Worm (Caenorhabditis elegans) whole organism, young adult: ENCODE results near the gene F39D8.3.
A peak's percentile ranks its signal among the peaks of the same experiment; 100 is the strongest.

ENCODE experiments used
- B0261.1 ChIP-seq: sonication (generic microtip); optimal IDR thresholded peaks from 2 replicates; lab custom pipeline; 2016; ENCODE audit warnings: mild to moderate bottlenecking, missing genetic modification characterization, moderate library complexity, missing compliant biosample characterization
- D2030.7 ChIP-seq: fragments of 200-800 bp; sonication (Bioruptor generic); IDR thresholded peaks from 2 replicates; pipeline ENCODE4 v1.3.6; 2022; ENCODE audit warnings: missing genetic modification reagents, missing genetic modification characterization, missing compliant biosample characterization
- F10E7.11 ChIP-seq: sonication (generic microtip); optimal IDR thresholded peaks from 2 replicates; lab custom pipeline; 2017; ENCODE audit warnings: mild to moderate bottlenecking, missing genetic modification characterization, moderate library complexity, missing compliant biosample characterization
- F52B5.7 ChIP-seq: sonication (generic microtip); optimal IDR thresholded peaks from 2 replicates; lab custom pipeline; 2016; ENCODE audit warnings: mild to moderate bottlenecking, missing genetic modification characterization, missing compliant biosample characterization
- F57A8.1 ChIP-seq: fragments of 200-800 bp; sonication (Bioruptor generic); optimal IDR thresholded peaks from 2 replicates; lab custom pipeline; 2018; ENCODE audit warnings: mild to moderate bottlenecking, missing genetic modification characterization, moderate library complexity, missing compliant biosample characterization
- F57C9.4 ChIP-seq: sonication (generic microtip); optimal IDR thresholded peaks from 2 replicates; lab custom pipeline; 2017; ENCODE audit warnings: mild to moderate bottlenecking, missing genetic modification characterization, missing compliant biosample characterization
- T26A5.8 ChIP-seq: sonication (generic microtip); optimal IDR thresholded peaks from 2 replicates; lab custom pipeline; 2016; ENCODE audit warnings: missing genetic modification characterization, missing compliant biosample characterization
- Y56A3A.18 ChIP-seq: fragments of 200-800 bp; sonication (Bioruptor generic); IDR thresholded peaks from 2 replicates; pipeline ENCODE4 v1.3.6; 2022; ENCODE audit warnings: missing genetic modification reagents, missing genetic modification characterization, missing compliant biosample characterization
- Y95B8A.8 ChIP-seq: fragments of 200-800 bp; sonication (Bioruptor generic); IDR thresholded peaks from 2 replicates; pipeline ENCODE4 v1.3.6; 2022; ENCODE audit warnings: missing genetic modification reagents, missing genetic modification characterization, missing compliant biosample characterization
- ZK185.1 ChIP-seq: sonication (generic microtip); optimal IDR thresholded peaks from 2 replicates; lab custom pipeline; 2016; ENCODE audit warnings: mild to moderate bottlenecking, missing genetic modification characterization, missing compliant biosample characterization; ENCODE audit not compliant: poor library complexity, severe bottlenecking
- aptf-2 ChIP-seq: fragments of 200-800 bp; sonication (Bioruptor generic); conservative IDR thresholded peaks from 2 replicates; pipeline ENCODE4 v1.3.6; 2022; ENCODE audit warnings: missing genetic modification reagents, missing genetic modification characterization, missing compliant biosample characterization
- aptf-3 ChIP-seq: fragments of 200-800 bp; sonication (Bioruptor generic); IDR thresholded peaks from 2 replicates; pipeline ENCODE4 v1.3.6; 2022; ENCODE audit warnings: missing genetic modification characterization, missing compliant biosample characterization
- bed-2 ChIP-seq: fragments of 200-800 bp; sonication (Bioruptor generic); IDR thresholded peaks from 2 replicates; pipeline ENCODE4 v1.3.6; 2022; ENCODE audit warnings: missing genetic modification reagents, missing genetic modification characterization, missing compliant biosample characterization
- ccch-3 ChIP-seq: fragments of 200-800 bp; sonication (Bioruptor generic); optimal IDR thresholded peaks from 2 replicates; lab custom pipeline; 2018; ENCODE audit warnings: mild to moderate bottlenecking, missing genetic modification characterization, missing compliant biosample characterization
- cebp-1 ChIP-seq, 2 experiments: fragments of 200-800 bp in 1 of 2; sonication (Bioruptor generic) in 1 of 2; sonication (generic microtip) in 1 of 2; IDR thresholded peaks in 1 of 2; optimal IDR thresholded peaks in 1 of 2; 2 replicates each; pipeline versions ENCODE4 v1.3.6 to Lab custom; 2017 to 2022; ENCODE audit warnings: missing compliant biosample characterization in 2 of 2, missing genetic modification characterization in 2 of 2, mild to moderate bottlenecking in 1 of 2, missing genetic modification reagents in 1 of 2, moderate library complexity in 1 of 2
- die-1 ChIP-seq: sonication (generic microtip); optimal IDR thresholded peaks from 2 replicates; lab custom pipeline; 2016; ENCODE audit warnings: missing genotype, mild to moderate bottlenecking, missing genetic modification characterization, missing compliant biosample characterization
- egl-18 ChIP-seq: fragments of 200-800 bp; sonication (Bioruptor generic); IDR thresholded peaks from 2 replicates; pipeline ENCODE4 v1.3.6; 2022; ENCODE audit warnings: missing genetic modification reagents, missing genetic modification characterization, missing compliant biosample characterization
- egrh-3 ChIP-seq: fragments of 200-800 bp; sonication (Bioruptor generic); IDR thresholded peaks from 2 replicates; pipeline ENCODE4 v1.3.6; 2022; ENCODE audit warnings: missing genetic modification reagents, missing genetic modification characterization, missing compliant biosample characterization
- fkh-3 ChIP-seq: sonication (generic microtip); optimal IDR thresholded peaks from 2 replicates; lab custom pipeline; 2016; ENCODE audit warnings: mild to moderate bottlenecking, missing genetic modification characterization, missing compliant biosample characterization
- hmg-1.2 ChIP-seq: fragments of 200-800 bp; sonication (Bioruptor generic); IDR thresholded peaks from 2 replicates; pipeline ENCODE4 v1.3.6; 2022; ENCODE audit warnings: missing genetic modification reagents, missing genetic modification characterization, missing compliant biosample characterization
- lag-1 ChIP-seq: fragments of 200-800 bp; sonication (Bioruptor generic); IDR thresholded peaks from 2 replicates; pipeline ENCODE4 v1.3.6; 2022; ENCODE audit warnings: missing genetic modification reagents, missing genetic modification characterization, missing compliant biosample characterization
- lin-26 ChIP-seq: fragments of 200-800 bp; sonication (Bioruptor generic); IDR thresholded peaks from 2 replicates; pipeline ENCODE4 v1.3.6; 2022; ENCODE audit warnings: missing genetic modification reagents, missing genetic modification characterization, missing compliant biosample characterization
- lin-40 ChIP-seq: sonication (generic microtip); optimal IDR thresholded peaks from 2 replicates; lab custom pipeline; 2016; ENCODE audit warnings: missing genetic modification characterization, mild to moderate bottlenecking, missing compliant biosample characterization, missing genotype, missing genetic modification reagents
- lin-54 ChIP-seq: fragments of 200-800 bp; sonication (Bioruptor generic); optimal IDR thresholded peaks from 2 replicates; lab custom pipeline; 2018; ENCODE audit warnings: mild to moderate bottlenecking, missing genetic modification characterization, missing compliant biosample characterization
- madf-8 ChIP-seq: fragments of 200-800 bp; sonication (Bioruptor generic); conservative IDR thresholded peaks from 2 replicates; pipeline ENCODE4 v1.3.6; 2022; ENCODE audit warnings: missing genetic modification reagents, missing genetic modification characterization, missing compliant biosample characterization
- mcd-1 ChIP-seq: fragments of 200-800 bp; sonication (Bioruptor generic); IDR thresholded peaks from 2 replicates; pipeline ENCODE4 v1.3.6; 2022; ENCODE audit warnings: missing genetic modification reagents, missing genetic modification characterization, missing compliant biosample characterization
- mel-28 ChIP-seq: sonication (generic microtip); optimal IDR thresholded peaks from 2 replicates; lab custom pipeline; 2016; ENCODE audit warnings: borderline replicate concordance, mild to moderate bottlenecking, missing genetic modification characterization, missing compliant biosample characterization
- mxl-1 ChIP-seq: sonication (generic microtip); optimal IDR thresholded peaks from 2 replicates; lab custom pipeline; 2016; ENCODE audit warnings: missing genetic modification characterization, missing compliant biosample characterization
- nfya-2 ChIP-seq: fragments of 200-800 bp; sonication (Bioruptor generic); IDR thresholded peaks from 2 replicates; pipeline ENCODE4 v1.3.6; 2022; ENCODE audit warnings: missing genetic modification reagents, missing genetic modification characterization, missing compliant biosample characterization
- nfyb-1 ChIP-seq: fragments of 200-800 bp; sonication (Bioruptor generic); IDR thresholded peaks from 2 replicates; pipeline ENCODE4 v1.3.6; 2022; ENCODE audit warnings: missing genetic modification reagents, missing genetic modification characterization, missing compliant biosample characterization
- nhr-80 ChIP-seq: sonication (generic microtip); optimal IDR thresholded peaks from 2 replicates; lab custom pipeline; 2016; ENCODE audit warnings: missing genetic modification characterization, missing compliant biosample characterization
- rec-8 ChIP-seq, 2 experiments: sonication (generic microtip); optimal IDR thresholded peaks; 2 replicates each; lab custom pipeline; 2016; ENCODE audit warnings: mild to moderate bottlenecking in 2 of 2, missing genetic modification characterization in 2 of 2, missing genetic modification reagents in 2 of 2, missing genotype in 2 of 2, missing biosample characterization in 1 of 2, missing compliant biosample characterization in 1 of 2, moderate library complexity in 1 of 2
- snpc-3.4 ChIP-seq: sonication (generic microtip); optimal IDR thresholded peaks from 2 replicates; lab custom pipeline; 2017; ENCODE audit warnings: missing genetic modification characterization, mild to moderate bottlenecking, missing compliant biosample characterization, antibody characterized with exemption, moderate library complexity, missing genotype, missing genetic modification reagents
- snpc-4 ChIP-seq, 5 experiments: fragments of 150-350 bp in 1 of 5; sonication (generic microtip) in 4 of 5; optimal IDR thresholded peaks; 2 replicates each; lab custom pipeline; 2014 to 2018; ENCODE audit warnings: missing genetic modification characterization in 5 of 5, missing biosample characterization in 3 of 5, antibody characterized with exemption in 2 of 5, mild to moderate bottlenecking in 2 of 5, missing compliant biosample characterization in 2 of 5, missing genotype in 2 of 5, moderate library complexity in 2 of 5, missing genetic modification reagents in 1 of 5
- tbx-9 ChIP-seq: sonication (generic microtip); optimal IDR thresholded peaks from 2 replicates; lab custom pipeline; 2016; ENCODE audit warnings: borderline replicate concordance, missing genetic modification characterization, inconsistent platforms, missing compliant biosample characterization
- unc-130 ChIP-seq: sonication (generic microtip); optimal IDR thresholded peaks from 2 replicates; lab custom pipeline; 2016; ENCODE audit warnings: missing genetic modification reagents, missing genetic modification characterization, missing compliant biosample characterization
- xnd-1 ChIP-seq: sonication (generic microtip); optimal IDR thresholded peaks from 2 replicates; lab custom pipeline; 2016; ENCODE audit warnings: missing genotype, missing genetic modification reagents, missing genetic modification characterization, missing compliant biosample characterization
- ztf-18 ChIP-seq: sonication (generic microtip); optimal IDR thresholded peaks from 2 replicates; lab custom pipeline; 2016; ENCODE audit warnings: missing genotype, mild to moderate bottlenecking, missing genetic modification characterization, missing compliant biosample characterization
- ztf-28 ChIP-seq: fragments of 200-800 bp; sonication (Bioruptor generic); IDR thresholded peaks from 2 replicates; pipeline ENCODE4 v1.3.6; 2022; ENCODE audit warnings: missing genetic modification reagents, missing genetic modification characterization, missing compliant biosample characterization

Gene F39D8.3

ce11 chrX:15379882-15380281, 40.9 kb upstream of the F39D8.3 start:
- TF ChIP-seq tbx-9 (no peak), rec-8 (tag; optimal IDR thresholded peaks at IDR 0.05; lab: Kevin White, UChicago) (no peak), aptf-3 (GFP tag; lab: Robert Waterston, UW) (no peak), F52B5.7 (tag; lab: Kevin White, UChicago) (no peak), ccch-3 (GFP tag; lab: Kevin White, UChicago) (no peak), lag-1 (GFP tag; lab: Robert Waterston, UW) (no peak), aptf-2 (GFP tag; lab: Robert Waterston, UW) (no peak), unc-130 (GFP tag; lab: Kevin White, UChicago) (no peak), snpc-4 (GFP tag; optimal IDR thresholded peaks at IDR 0.05; lab: Kevin White, UChicago) (no peak), snpc-4 (tag; optimal IDR thresholded peaks at IDR 0.05; lab: Kevin White, UChicago) (no peak), bed-2 (GFP tag; lab: Robert Waterston, UW) (no peak), F57A8.1 (GFP tag; lab: Kevin White, UChicago) (no peak)

- TF ChIP-seq die-1 (tag; lab: Kevin White, UChicago) (no peak), Y95B8A.8 (GFP tag; lab: Robert Waterston, UW) (no peak), bed-2 (GFP tag; lab: Robert Waterston, UW) (no peak), aptf-3 (GFP tag; lab: Robert Waterston, UW) (no peak), lin-26 (GFP tag; lab: Robert Waterston, UW) (0 out of 2 replicates have a peak, but pooled peaks have one; percentile 29)
These were observed 40.3 kb upstream of the F39D8.3 start for ce11 chrX:15380437-15380836.

ce11 chrX:15381486-15381885, 39.3 kb upstream of the F39D8.3 start:
- TF ChIP-seq nfya-2 (GFP tag; lab: Robert Waterston, UW) (no peak), xnd-1 (tag; lab: Kevin White, UChicago) (no peak), T26A5.8 (tag; lab: Kevin White, UChicago) (no peak), ZK185.1 (tag; lab: Kevin White, UChicago) (no peak), lin-54 (GFP tag; lab: Kevin White, UChicago) (no peak), unc-130 (GFP tag; lab: Kevin White, UChicago) (no peak), madf-8 (GFP tag; lab: Robert Waterston, UW) (no peak), mcd-1 (GFP tag; lab: Robert Waterston, UW) (no peak), fkh-3 (tag; lab: Kevin White, UChicago) (no peak)

- TF ChIP-seq F57C9.4 (tag; lab: Kevin White, UChicago) (no peak), egrh-3 (0 out of 2 replicates have a peak, but pooled peaks have one; percentile 30)
These were observed 38.5 kb upstream of the F39D8.3 start for ce11 chrX:15382256-15382655.

ce11 chrX:15382914-15383313, 37.9 kb upstream of the F39D8.3 start:
- TF ChIP-seq hmg-1.2 (peak; percentile 7; the same call in 1 of the 2 replicates), mel-28 (tag; lab: Kevin White, UChicago) (no peak), cebp-1 (GFP tag; IDR thresholded peaks at IDR 0.05; lab: Robert Waterston, UW) (no peak), cebp-1 (tag; optimal IDR thresholded peaks at IDR 0.05; lab: Kevin White, UChicago) (peak; percentile 69), lin-40 (tag; lab: Kevin White, UChicago) (no peak), nfyb-1 (GFP tag; lab: Robert Waterston, UW) (peak; percentile 51; the same call in 1 of the 2 replicates), bed-2 (GFP tag; lab: Robert Waterston, UW) (no peak), nhr-80 (tag; lab: Kevin White, UChicago) (peak; percentile 87), lag-1 (GFP tag; lab: Robert Waterston, UW) (no peak), ztf-18 (tag; lab: Kevin White, UChicago) (no peak), mxl-1 (no peak), B0261.1 (tag; lab: Kevin White, UChicago) (no peak), snpc-3.4 (tag; lab: Kevin White, UChicago) (no peak), F10E7.11 (tag; lab: Kevin White, UChicago) (no peak), Y56A3A.18 (GFP tag; lab: Robert Waterston, UW) (0 out of 2 replicates have a peak, but pooled peaks have one; percentile 19), egl-18 (GFP tag; lab: Robert Waterston, UW) (no peak), ccch-3 (GFP tag; lab: Kevin White, UChicago) (no peak), nfya-2 (GFP tag; lab: Robert Waterston, UW) (no peak), D2030.7 (GFP tag; lab: Robert Waterston, UW) (no peak), T26A5.8 (tag; lab: Kevin White, UChicago) (no peak), ztf-28 (no peak)
